Worm (Caenorhabditis elegans) whole organism, L4/young adult: ENCODE measurements around the gene abi-1.

Experiments used
- W03F9.2 ChIP-seq: fragments of 150-350 bp; optimal IDR thresholded peaks from 2 replicates; lab custom pipeline; 2014; ENCODE audit warnings: missing biosample characterization, missing genetic modification characterization
- him-1 ChIP-seq: sonication (generic microtip); optimal IDR thresholded peaks from 2 replicates; lab custom pipeline; 2016; ENCODE audit warnings: missing genotype, missing genetic modification reagents, missing genetic modification characterization, missing compliant biosample characterization

DNA sequence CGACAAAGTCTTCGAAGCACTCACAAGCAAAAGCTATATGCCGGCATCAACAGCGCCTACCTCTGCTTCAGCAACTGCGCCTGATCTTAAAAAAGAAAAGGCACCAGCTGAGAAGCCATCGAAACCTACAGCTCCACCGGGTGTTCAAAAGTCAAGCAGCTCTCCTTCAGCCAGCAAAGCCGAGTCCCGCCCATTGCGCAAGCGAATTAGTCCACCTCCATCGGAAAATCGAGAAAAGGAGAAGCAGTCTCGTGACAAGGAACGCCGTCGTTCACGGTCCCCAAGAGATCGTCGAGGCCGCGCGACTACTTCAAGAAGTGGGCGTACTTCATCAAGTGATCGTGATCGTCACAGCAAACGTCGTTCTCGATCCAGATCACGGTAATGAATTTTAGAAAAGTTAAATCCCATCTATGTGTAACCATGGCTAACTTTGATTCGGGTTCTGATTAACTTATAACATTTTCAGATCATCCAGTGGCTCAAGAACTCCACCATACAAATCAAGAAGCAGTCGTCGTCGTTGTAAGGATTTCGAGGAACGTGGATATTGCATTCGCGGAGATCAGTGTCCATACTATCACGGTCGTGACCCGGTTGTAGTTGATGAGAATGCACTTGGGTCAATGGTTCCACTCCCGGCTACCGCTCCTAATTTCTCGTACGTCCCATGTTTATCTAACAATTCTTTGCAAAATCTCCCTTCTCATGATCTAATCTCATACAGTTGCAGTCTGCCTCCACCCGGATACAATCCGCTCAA is 19.5 kb upstream of the abi-1 start:
- no peak for TF ChIP-seq him-1 (tag; lab: Kevin White, UChicago)
- no peak for TF ChIP-seq W03F9.2 (tag; lab: Kevin White, UChicago)
